Worm (Caenorhabditis elegans) whole organism, mixed stage, embryonic: ENCODE data around the gene F40G12.7.

Source experiments
- M03D4.4 ChIP-seq: sonication (generic microtip); optimal IDR thresholded peaks from 2 replicates; lab custom pipeline; 2017; ENCODE audit warnings: mild to moderate bottlenecking, missing genetic modification characterization, missing compliant biosample characterization
- blmp-1 ChIP-seq: fragments of 150-350 bp; optimal IDR thresholded peaks from 2 replicates; lab custom pipeline; 2014; ENCODE audit warnings: missing biosample characterization, missing genetic modification characterization
- ceh-39 ChIP-seq: fragments of 150-350 bp; optimal IDR thresholded peaks from 2 replicates; lab custom pipeline; 2014; ENCODE audit warnings: missing biosample characterization, missing genetic modification characterization
- elt-1 ChIP-seq: sonication (generic microtip); optimal IDR thresholded peaks from 2 replicates; lab custom pipeline; 2017; ENCODE audit warnings: missing genetic modification characterization, mild to moderate bottlenecking, missing compliant biosample characterization, antibody characterized with exemption, moderate library complexity, borderline replicate concordance; ENCODE audit not compliant: insufficient read depth
- mep-1 ChIP-seq: fragments of 150-350 bp; optimal IDR thresholded peaks from 2 replicates; lab custom pipeline; 2017; ENCODE audit warnings: missing biosample characterization, missing genetic modification reagents, missing genetic modification characterization, inconsistent platforms
- nhr-12 ChIP-seq: fragments of 150-350 bp; optimal IDR thresholded peaks from 2 replicates; lab custom pipeline; 2014; ENCODE audit warnings: missing biosample characterization, missing genetic modification characterization
- nhr-237 ChIP-seq: fragments of 150-350 bp; optimal IDR thresholded peaks from 2 replicates; lab custom pipeline; 2014; ENCODE audit warnings: missing biosample characterization, missing genetic modification characterization
- nhr-28 ChIP-seq: fragments of 150-350 bp; optimal IDR thresholded peaks from 2 replicates; lab custom pipeline; 2014; ENCODE audit warnings: missing biosample characterization, missing genetic modification characterization
- sem-2 ChIP-seq: fragments of 200-800 bp; sonication (Bioruptor generic); optimal IDR thresholded peaks from 2 replicates; lab custom pipeline; 2018; ENCODE audit warnings: mild to moderate bottlenecking, missing genetic modification characterization, missing compliant biosample characterization
- unc-39 ChIP-seq: fragments of 150-350 bp; optimal IDR thresholded peaks from 2 replicates; lab custom pipeline; 2014; ENCODE audit warnings: missing biosample characterization, missing genetic modification characterization
- unc-62 ChIP-seq: fragments of 150-350 bp; optimal IDR thresholded peaks from 2 replicates; lab custom pipeline; 2014; ENCODE audit warnings: missing biosample characterization, missing genetic modification reagents, missing genetic modification characterization
- ztf-11 ChIP-seq: fragments of 150-350 bp; optimal IDR thresholded peaks from 2 replicates; lab custom pipeline; 2014; ENCODE audit warnings: missing biosample characterization, missing genetic modification characterization

ce11 chrV:14293667-14294194 is 19.4 kb downstream of the F40G12.7 start, which contains the start of gene F14D7.2:
- no peak for TF ChIP-seq ceh-39 (tag; lab: Kevin White, UChicago)
- TF ChIP-seq unc-39 (tag; lab: Kevin White, UChicago), result no peak
- TF ChIP-seq sem-2 (GFP tag; lab: Kevin White, UChicago), result no peak
- TF ChIP-seq unc-62 (GFP tag; lab: Kevin White, UChicago), result no peak
- TF ChIP-seq blmp-1 (tag; lab: Kevin White, UChicago), result no peak
- TF ChIP-seq M03D4.4, result no peak
- TF ChIP-seq nhr-237 (tag; lab: Kevin White, UChicago), result no peak
- TF ChIP-seq nhr-28 (tag; lab: Kevin White, UChicago), result no peak
- TF ChIP-seq nhr-12, result no peak
- no peak for TF ChIP-seq ztf-11 (tag; lab: Kevin White, UChicago)
- TF ChIP-seq elt-1 (tag; lab: Kevin White, UChicago), result no peak
- TF ChIP-seq mep-1, result no peak
